Fruit fly (Drosophila melanogaster) whole organism: Measurements from ENCODE around the gene LPCAT.

Experiments used
- CG8478 ChIP-seq: fragments of >200 bp; optimal IDR thresholded peaks from 2 replicates; lab custom pipeline; 2018; ENCODE audit warnings: inconsistent platforms
- Dll ChIP-seq: fragments of >200 bp; optimal IDR thresholded peaks from 2 replicates; lab custom pipeline; 2017
- EcR ChIP-seq, 2 experiments: fragments of >200 bp; optimal IDR thresholded peaks; 2 replicates each; lab custom pipeline; 2017; ENCODE audit warnings: missing biosample characterization in 2 of 2, missing genetic modification characterization in 2 of 2, missing genetic modification reagents in 2 of 2
- pan ChIP-seq: fragments of >200 bp; optimal IDR thresholded peaks from 2 replicates; lab custom pipeline; 2017
- psq ChIP-seq: fragments of >200 bp; optimal IDR thresholded peaks from 2 replicates; lab custom pipeline; 2017

- TF ChIP-seq pan (no peak), psq (lab: Kevin White, UChicago) (no peak), Dll (no peak), CG8478 (no peak), EcR (GFP tag; optimal IDR thresholded peaks at IDR 0.05; lab: Kevin White, UChicago) (no peak)
Measured at dm6 chrX:9594446-9594845, 14.7 kb upstream of the LPCAT start.
